Worm (Caenorhabditis elegans) whole organism, midembryonic: ENCODE measurements around the gene ZC204.17.

ENCODE experiments used
- T22C8.4 ChIP-seq: fragments of 200-800 bp; sonication (Bioruptor generic); IDR thresholded peaks from 2 replicates; pipeline ENCODE4 v1.3.6; 2022; ENCODE audit warnings: missing genetic modification characterization, missing compliant biosample characterization
- cog-1 ChIP-seq: sonication (generic microtip); optimal IDR thresholded peaks from 2 replicates; lab custom pipeline; 2016; ENCODE audit warnings: missing genetic modification characterization, missing compliant biosample characterization
- klf-2 ChIP-seq: fragments of 200-800 bp; sonication (Bioruptor generic); conservative IDR thresholded peaks from 2 replicates; pipeline ENCODE4 v1.3.6; 2022; ENCODE audit warnings: missing genetic modification reagents, missing genetic modification characterization, missing compliant biosample characterization
- med-1 ChIP-seq: sonication (generic microtip); optimal IDR thresholded peaks from 2 replicates; lab custom pipeline; 2017; ENCODE audit warnings: missing genetic modification characterization, mild to moderate bottlenecking, missing compliant biosample characterization, antibody characterized with exemption, missing genetic modification reagents; ENCODE audit not compliant: insufficient read depth
- ref-1 ChIP-seq: fragments of 200-800 bp; sonication (Bioruptor generic); conservative IDR thresholded peaks from 2 replicates; pipeline ENCODE4 v1.3.6; 2022; ENCODE audit warnings: missing genetic modification reagents, missing genetic modification characterization, missing compliant biosample characterization
- tab-1 ChIP-seq: fragments of 200-800 bp; sonication (Bioruptor generic); IDR thresholded peaks from 2 replicates; pipeline ENCODE4 v1.3.6; 2022; ENCODE audit warnings: missing genetic modification characterization, missing compliant biosample characterization
- ztf-23 ChIP-seq: fragments of 200-800 bp; sonication (Bioruptor generic); IDR thresholded peaks from 2 replicates; pipeline ENCODE4 v1.3.6; 2022; ENCODE audit warnings: missing genetic modification reagents, missing genetic modification characterization, missing compliant biosample characterization
- ztf-29 ChIP-seq: fragments of 200-800 bp; sonication (Bioruptor generic); IDR thresholded peaks from 2 replicates; pipeline ENCODE4 v1.3.6; 2022; ENCODE audit warnings: missing genetic modification reagents, missing genetic modification characterization, missing compliant biosample characterization

ce11 chrII:1657202-1657601, 11.1 kb upstream of the ZC204.17 start, which contains the start of gene ZC204.12:
- TF ChIP-seq med-1 (GFP tag; lab: Kevin White, UChicago) = no peak
- TF ChIP-seq ztf-29 (GFP tag; lab: Robert Waterston, UW) = no peak
- no peak for TF ChIP-seq ztf-23 (GFP tag; lab: Robert Waterston, UW)
- TF ChIP-seq T22C8.4 (GFP tag; lab: Robert Waterston, UW) = no peak
- TF ChIP-seq ref-1 = no peak
- TF ChIP-seq klf-2 (GFP tag; lab: Robert Waterston, UW) = no peak
- no peak for TF ChIP-seq cog-1
- no peak for TF ChIP-seq tab-1 (GFP tag; lab: Robert Waterston, UW)
